Fruit fly (Drosophila melanogaster) whole organism, embryonic: ENCODE data around the gene bys.

Experiments
- CG13123 ChIP-seq: fragments of 200-800 bp; sonication (Bioruptor generic); optimal IDR thresholded peaks from 2 replicates; lab custom pipeline; 2016; ENCODE audit warnings: missing biosample characterization, missing genetic modification characterization
- CG13424 ChIP-seq: fragments of 200-800 bp; sonication (Bioruptor generic); optimal IDR thresholded peaks from 2 replicates; lab custom pipeline; 2019; ENCODE audit warnings: missing biosample characterization, mild to moderate bottlenecking, missing genetic modification characterization, moderate library complexity
- CG14710 ChIP-seq: fragments of 200-800 bp; sonication (Bioruptor generic); optimal IDR thresholded peaks from 3 replicates; lab custom pipeline; 2019; ENCODE audit warnings: missing biosample characterization, mild to moderate bottlenecking, missing genetic modification characterization, moderate library complexity
- CG16813 ChIP-seq: fragments of 200-800 bp; sonication (Bioruptor generic); IDR thresholded peaks from 3 replicates; pipeline ENCODE4 v1.3.6; 2022; ENCODE audit warnings: missing biosample characterization, missing genetic modification characterization; ENCODE audit not compliant: partially characterized antibody
- CG16815 ChIP-seq: fragments of 200-800 bp; sonication (Bioruptor generic); optimal IDR thresholded peaks from 3 replicates; lab custom pipeline; 2017; ENCODE audit warnings: missing biosample characterization, mild to moderate bottlenecking, missing genetic modification characterization
- CG2116 ChIP-seq: fragments of 200-800 bp; sonication (Bioruptor generic); optimal IDR thresholded peaks from 3 replicates; lab custom pipeline; 2018; ENCODE audit warnings: missing biosample characterization, mild to moderate bottlenecking, missing genetic modification characterization
- CG31441 ChIP-seq: fragments of 200-800 bp; sonication (Bioruptor generic); IDR thresholded peaks from 2 replicates; pipeline ENCODE4 v1.3.6; 2022; ENCODE audit warnings: missing biosample characterization, missing genetic modification characterization
- CG3163 ChIP-seq: fragments of 200-800 bp; sonication (Bioruptor generic); optimal IDR thresholded peaks from 3 replicates; lab custom pipeline; 2016; ENCODE audit warnings: missing biosample characterization, missing genetic modification characterization
- CG4328 ChIP-seq: fragments of 200-800 bp; sonication (Bioruptor generic); optimal IDR thresholded peaks from 3 replicates; lab custom pipeline; 2017; ENCODE audit warnings: missing biosample characterization, missing genetic modification reagents, missing genetic modification characterization
- CG5245 ChIP-seq: fragments of 200-800 bp; sonication (Bioruptor generic); optimal IDR thresholded peaks from 3 replicates; lab custom pipeline; 2016; ENCODE audit warnings: missing biosample characterization, missing genetic modification characterization
- CG6272 ChIP-seq: fragments of 200-800 bp; sonication (Bioruptor generic); IDR thresholded peaks from 2 replicates; pipeline ENCODE4 v1.3.6; 2022; ENCODE audit warnings: missing biosample characterization, missing genetic modification characterization
- CG6689 ChIP-seq: fragments of 200-800 bp; sonication (Bioruptor generic); IDR thresholded peaks from 2 replicates; pipeline ENCODE4 v1.3.6; 2022; ENCODE audit warnings: missing biosample characterization, missing genetic modification characterization
- CG7357 ChIP-seq: fragments of 200-800 bp; sonication (Bioruptor generic); IDR thresholded peaks from 3 replicates; pipeline ENCODE4 v1.3.6; 2022; ENCODE audit warnings: missing biosample characterization, missing genetic modification characterization
- CG8478 ChIP-seq: fragments of >200 bp; optimal IDR thresholded peaks from 2 replicates; lab custom pipeline; 2018
- CG8924 ChIP-seq: fragments of 200-800 bp; optimal IDR thresholded peaks from 3 replicates; lab custom pipeline; 2019; ENCODE audit warnings: missing biosample characterization, mild to moderate bottlenecking, missing genetic modification characterization, moderate library complexity
- CG9215 ChIP-seq: fragments of 200-800 bp; sonication (Bioruptor generic); IDR thresholded peaks from 2 replicates; pipeline ENCODE4 v1.3.6; 2022; ENCODE audit warnings: missing biosample characterization, missing genetic modification characterization
- Gug ChIP-seq: fragments of 200-800 bp; sonication (Bioruptor generic); IDR thresholded peaks from 4 replicates; pipeline ENCODE4 v1.3.6; 2022; ENCODE audit warnings: missing biosample characterization, missing genetic modification characterization
- Hey ChIP-seq: fragments of 200-800 bp; sonication (Bioruptor generic); optimal IDR thresholded peaks from 3 replicates; lab custom pipeline; 2018; ENCODE audit warnings: missing biosample characterization, mild to moderate bottlenecking, missing genetic modification characterization
- HmgD ChIP-seq: fragments of 200-800 bp; sonication (Bioruptor generic); optimal IDR thresholded peaks from 3 replicates; lab custom pipeline; 2016; ENCODE audit warnings: missing biosample characterization, missing genetic modification characterization
- MTF-1 ChIP-seq: fragments of 200-800 bp; sonication (Bioruptor generic); optimal IDR thresholded peaks from 2 replicates; lab custom pipeline; 2018; ENCODE audit warnings: missing biosample characterization, mild to moderate bottlenecking, missing genetic modification characterization, borderline replicate concordance
- Mrtf ChIP-seq: fragments of 200-800 bp; sonication (Bioruptor generic); IDR thresholded peaks from 3 replicates; pipeline ENCODE4 v1.3.6; 2022; ENCODE audit warnings: missing biosample characterization, missing genetic modification characterization
- Opbp ChIP-seq: fragments of 200-800 bp; sonication (Bioruptor generic); IDR thresholded peaks from 3 replicates; pipeline ENCODE4 v1.3.6; 2022; ENCODE audit warnings: missing biosample characterization, missing genetic modification characterization; ENCODE audit not compliant: partially characterized antibody
- Sox102F ChIP-seq: fragments of 200-800 bp; sonication (Bioruptor generic); optimal IDR thresholded peaks from 2 replicates; lab custom pipeline; 2018; ENCODE audit warnings: missing biosample characterization, mild to moderate bottlenecking, missing genetic modification characterization, moderate library complexity
- Spps ChIP-seq: fragments of 200-800 bp; sonication (Bioruptor generic); optimal IDR thresholded peaks from 2 replicates; lab custom pipeline; 2018; ENCODE audit warnings: missing biosample characterization, mild to moderate bottlenecking, missing genetic modification characterization
- YL-1 ChIP-seq: fragments of 200-800 bp; sonication (Bioruptor generic); optimal IDR thresholded peaks from 3 replicates; lab custom pipeline; 2017; ENCODE audit warnings: missing biosample characterization, mild to moderate bottlenecking, missing genetic modification characterization
- ato ChIP-seq: fragments of 200-800 bp; sonication (Bioruptor generic); IDR thresholded peaks from 2 replicates; pipeline ENCODE4 v1.3.6; 2022; ENCODE audit warnings: missing biosample characterization, missing genetic modification characterization; ENCODE audit not compliant: partially characterized antibody
- da ChIP-seq: fragments of 200-800 bp; sonication (Bioruptor generic); optimal IDR thresholded peaks from 2 replicates; lab custom pipeline; 2016; ENCODE audit warnings: missing biosample characterization, missing genetic modification characterization
- dpn ChIP-seq, 2 experiments: fragments of 200-800 bp; sonication (Bioruptor generic); optimal IDR thresholded peaks; 3 replicates each; lab custom pipeline; 2016; ENCODE audit warnings: missing biosample characterization in 2 of 2, missing genetic modification characterization in 2 of 2
- ewg ChIP-seq: fragments of 200-800 bp; sonication (Bioruptor generic); optimal IDR thresholded peaks from 3 replicates; lab custom pipeline; 2017; ENCODE audit warnings: mild to moderate bottlenecking, missing biosample characterization, missing genetic modification reagents, missing genetic modification characterization
- eyg ChIP-seq: fragments of 200-800 bp; sonication (Bioruptor generic); optimal IDR thresholded peaks from 3 replicates; lab custom pipeline; 2016; ENCODE audit warnings: missing biosample characterization, missing genetic modification characterization
- ftz-f1 ChIP-seq: fragments of 200-800 bp; sonication (Bioruptor generic); optimal IDR thresholded peaks from 2 replicates; lab custom pipeline; 2016; ENCODE audit warnings: missing biosample characterization, missing genetic modification characterization
- gsb ChIP-seq: fragments of 200-800 bp; sonication (Bioruptor generic); IDR thresholded peaks from 2 replicates; pipeline ENCODE4 v1.3.6; 2022; ENCODE audit warnings: missing biosample characterization, missing genetic modification characterization
- gsb-n ChIP-seq: fragments of 200-800 bp; sonication (Bioruptor generic); optimal IDR thresholded peaks from 3 replicates; lab custom pipeline; 2018; ENCODE audit warnings: missing biosample characterization, mild to moderate bottlenecking, missing genetic modification characterization
- hb ChIP-seq: fragments of 200-800 bp; sonication (Bioruptor generic); IDR thresholded peaks from 3 replicates; pipeline ENCODE4 v1.3.6; 2022; ENCODE audit warnings: missing biosample characterization, missing genetic modification characterization; ENCODE audit not compliant: partially characterized antibody
- hbn ChIP-seq: fragments of 200-800 bp; sonication (Bioruptor generic); IDR thresholded peaks from 2 replicates; pipeline ENCODE4 v1.3.6; 2022; ENCODE audit warnings: missing biosample characterization, missing genetic modification characterization; ENCODE audit not compliant: partially characterized antibody
- her ChIP-seq: fragments of 200-800 bp; sonication (Bioruptor generic); optimal IDR thresholded peaks from 2 replicates; lab custom pipeline; 2016; ENCODE audit warnings: missing biosample characterization, missing genetic modification characterization
- lbe ChIP-seq: fragments of 200-800 bp; sonication (Bioruptor generic); optimal IDR thresholded peaks from 2 replicates; lab custom pipeline; 2016; ENCODE audit warnings: missing biosample characterization, mild to moderate bottlenecking, missing genetic modification characterization
- otp ChIP-seq: fragments of 200-800 bp; sonication (Bioruptor generic); IDR thresholded peaks from 3 replicates; pipeline ENCODE4, ENCODE4 v1.3.6; 2022; ENCODE audit warnings: missing biosample characterization, missing genetic modification characterization
- phol ChIP-seq: fragments of 200-800 bp; sonication (Bioruptor generic); optimal IDR thresholded peaks from 3 replicates; lab custom pipeline; 2018; ENCODE audit warnings: missing biosample characterization, mild to moderate bottlenecking, missing genetic modification characterization, moderate library complexity
- pita ChIP-seq: fragments of 200-800 bp; sonication (Bioruptor generic); optimal IDR thresholded peaks from 2 replicates; lab custom pipeline; 2017; ENCODE audit warnings: missing biosample characterization, mild to moderate bottlenecking, missing genetic modification characterization
- pzg ChIP-seq: fragments of 200-800 bp; sonication (Bioruptor generic); optimal IDR thresholded peaks from 3 replicates; lab custom pipeline; 2018; ENCODE audit warnings: missing biosample characterization, mild to moderate bottlenecking, missing genetic modification characterization, moderate library complexity
- row ChIP-seq: fragments of 200-800 bp; sonication (Bioruptor generic); IDR thresholded peaks from 3 replicates; pipeline ENCODE4 v1.3.6; 2022; ENCODE audit warnings: missing biosample characterization, missing genetic modification characterization
- schlank ChIP-seq: fragments of 200-800 bp; sonication (Bioruptor generic); optimal IDR thresholded peaks from 2 replicates; lab custom pipeline; 2018; ENCODE audit warnings: missing biosample characterization, mild to moderate bottlenecking, missing genetic modification characterization
- sens ChIP-seq: fragments of 200-800 bp; sonication (Bioruptor generic); peaks from one replicate; lab custom pipeline; 2016; ENCODE audit warnings: missing biosample characterization, missing genetic modification characterization
- seq ChIP-seq: fragments of 200-800 bp; sonication (Bioruptor generic); IDR thresholded peaks from 2 replicates; pipeline ENCODE4 v1.3.6; 2022; ENCODE audit warnings: missing biosample characterization, missing genetic modification characterization
- stwl ChIP-seq: fragments of 200-800 bp; sonication (Bioruptor generic); optimal IDR thresholded peaks from 3 replicates; lab custom pipeline; 2018; ENCODE audit warnings: missing biosample characterization, mild to moderate bottlenecking, missing genetic modification characterization, moderate library complexity
- tio ChIP-seq: fragments of 200-800 bp; sonication (Bioruptor generic); optimal IDR thresholded peaks from 2 replicates; lab custom pipeline; 2017; ENCODE audit warnings: missing biosample characterization, missing genetic modification characterization, inconsistent platforms
- tna ChIP-seq: fragments of 200-800 bp; sonication (Bioruptor generic); IDR thresholded peaks from 2 replicates; pipeline ENCODE4 v1.3.6; 2022; ENCODE audit warnings: missing biosample characterization, missing genetic modification characterization; ENCODE audit not compliant: partially characterized antibody
- trem ChIP-seq: fragments of 200-800 bp; optimal IDR thresholded peaks from 3 replicates; lab custom pipeline; 2019; ENCODE audit warnings: missing biosample characterization, mild to moderate bottlenecking, missing genetic modification characterization, moderate library complexity
- tup ChIP-seq: fragments of 200-800 bp; sonication (Bioruptor generic); optimal IDR thresholded peaks from 2 replicates; lab custom pipeline; 2016; ENCODE audit warnings: missing biosample characterization, mild to moderate bottlenecking, missing genetic modification characterization, moderate library complexity
- yki ChIP-seq: fragments of >200 bp; optimal IDR thresholded peaks from 3 replicates; lab custom pipeline; 2018

Gene bys

dm6 chrX:7931028-7931549 lies 29.4 kb downstream of the bys start, which contains the start of gene mahe (continued):
- TF ChIP-seq Mrtf (GFP tag; lab: Robert Waterston, UW) (no peak), sens (GFP tag; lab: Kevin White, UChicago) (peak; percentile 56), CG7357 (GFP tag; lab: Robert Waterston, UW) (no peak), da (GFP tag; lab: Kevin White, UChicago) (no peak), CG5245 (GFP tag; lab: Kevin White, UChicago) (no peak), MTF-1 (no peak), CG4328 (GFP tag; lab: Kevin White, UChicago) (no peak), CG6272 (no peak), otp (GFP tag; lab: Robert Waterston, UW) (no peak), ftz-f1 (GFP tag; lab: Kevin White, UChicago) (no peak), hb (peak; percentile 67; the same call in 2 of the 3 replicates), Opbp (peak; percentile 88; the same call in 2 of the 3 replicates), eyg (GFP tag; lab: Kevin White, UChicago) (no peak), her (GFP tag; lab: Kevin White, UChicago) (no peak), Spps (tag; lab: Kevin White, UChicago) (no peak), tna (GFP tag; lab: Robert Waterston, UW) (peak; percentile 63), gsb-n (tag; lab: Kevin White, UChicago) (peak; percentile 18), CG31441 (no peak), CG13123 (GFP tag; lab: Kevin White, UChicago) (no peak), dpn (GFP tag; optimal IDR thresholded peaks at IDR 0.05; lab: Kevin White, UChicago) (no peak), Gug (no peak), hbn (peak; percentile 75), schlank (tag; lab: Kevin White, UChicago) (no peak), trem (tag; lab: Kevin White, UChicago) (no peak), ewg (GFP tag; lab: Kevin White, UChicago) (no peak), pita (no peak), Hey (tag; lab: Kevin White, UChicago) (no peak), Sox102F (GFP tag; lab: Kevin White, UChicago) (no peak), stwl (tag; lab: Kevin White, UChicago) (no peak), CG14710 (tag; lab: Kevin White, UChicago) (peak; percentile 37), CG9215 (no peak), seq (GFP tag; lab: Robert Waterston, UW) (no peak), pzg (GFP tag; lab: Kevin White, UChicago) (peak; percentile 57), yki (lab: Kevin White, UChicago) (peak; percentile 43), CG16815 (no peak), row (GFP tag; lab: Robert Waterston, UW) (peak; percentile 32; the same call in 1 of the 3 replicates), CG8478 (no peak), YL-1 (GFP tag; lab: Kevin White, UChicago) (peak; percentile 17), gsb (GFP tag; lab: Robert Waterston, UW) (no peak), CG13424 (tag; lab: Kevin White, UChicago) (no peak), CG2116 (GFP tag; lab: Kevin White, UChicago) (peak; percentile 91), CG3163 (GFP tag; lab: Kevin White, UChicago) (peak; percentile 71), CG8924 (tag; lab: Kevin White, UChicago) (no peak), CG16813 (GFP tag; lab: Robert Waterston, UW) (peak; percentile 80), tup (no peak), ato (GFP tag; lab: Robert Waterston, UW) (peak; percentile 65), phol (tag; lab: Kevin White, UChicago) (no peak), CG6689 (GFP tag; lab: Robert Waterston, UW) (no peak), lbe (GFP tag; lab: Kevin White, UChicago) (peak; percentile 44), tio (no peak), HmgD (GFP tag; lab: Kevin White, UChicago) (no peak)
